Fruit fly (Drosophila melanogaster) whole organism, larva: Measurements from ENCODE around the gene Sys1.

Experiments
- noc ChIP-seq: fragments of 200-800 bp; sonication (Bioruptor generic); optimal IDR thresholded peaks from 3 replicates; lab custom pipeline; 2019; ENCODE audit warnings: missing biosample characterization, mild to moderate bottlenecking, missing genetic modification characterization, moderate library complexity

The Sys1 gene

DNA sequence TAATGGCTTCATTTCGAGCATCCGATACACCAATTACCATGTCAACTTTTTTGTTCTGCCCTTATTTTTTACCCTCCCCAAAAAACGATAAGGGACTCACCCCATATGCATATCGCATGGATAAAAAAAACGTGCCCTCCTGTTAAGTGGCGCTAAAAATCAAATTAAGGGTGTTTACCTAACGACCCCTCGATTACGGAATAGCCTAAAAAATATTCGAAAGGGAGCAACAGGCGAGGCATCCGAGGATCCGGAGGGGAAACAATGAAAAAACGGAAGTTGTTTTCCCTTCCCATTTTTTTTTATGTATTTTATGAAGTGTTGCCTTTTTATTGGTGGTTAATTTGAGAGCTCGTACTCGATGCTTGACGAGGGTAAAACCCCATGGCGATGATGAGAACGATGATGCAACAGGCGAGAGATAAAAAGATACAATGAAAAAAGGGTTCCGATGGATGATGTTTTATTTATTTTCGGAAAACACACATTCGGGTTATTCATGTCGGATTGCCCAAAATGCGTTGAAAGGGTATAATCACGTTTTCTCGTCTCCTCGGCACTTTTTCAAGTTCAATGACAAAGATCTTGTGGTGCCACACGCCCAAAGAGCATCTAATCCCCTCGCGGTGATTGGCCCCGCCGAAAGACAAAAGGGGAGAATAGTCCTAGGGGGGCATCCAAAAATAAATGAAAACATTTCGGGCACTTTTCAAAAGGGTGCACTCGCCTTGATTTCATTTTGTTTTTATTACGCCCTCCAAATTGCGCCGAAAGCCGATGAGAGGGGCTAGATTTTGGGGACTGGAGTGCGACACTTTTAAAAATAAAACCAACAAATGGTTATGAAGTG is 31.9 kb downstream of the Sys1 start, which contains the start of gene CG44227:
Gene CG44227 (minus strand): TSS at position 849 of the 850 bp plus-strand sequence.
- no peak for TF ChIP-seq noc (tag; lab: Kevin White, UChicago)

DNA sequence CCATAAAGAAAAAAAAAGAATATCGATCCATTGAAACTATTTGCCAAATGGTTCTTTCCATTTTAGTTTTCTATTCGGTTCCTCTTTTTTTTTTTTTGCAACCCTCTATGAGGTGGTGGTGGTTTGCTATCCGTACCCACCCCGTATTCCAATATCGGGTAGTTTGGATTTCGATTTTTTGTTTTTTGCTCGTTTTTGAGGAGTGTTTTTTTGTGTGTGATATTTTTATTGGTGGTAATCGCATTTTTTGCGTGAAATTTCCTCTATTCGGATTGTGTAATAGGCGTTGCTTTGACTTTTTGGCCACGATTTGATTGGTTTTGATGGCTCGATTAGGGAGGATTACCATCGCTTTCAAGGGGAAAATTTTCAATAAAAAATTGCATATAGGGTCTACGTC is 33.8 kb downstream of the Sys1 start:
- TF ChIP-seq noc (tag; lab: Kevin White, UChicago), result no peak

dm6 chr3R:8694110-8694826 is 41.6 kb downstream of the Sys1 start:
- TF ChIP-seq noc (tag; lab: Kevin White, UChicago), result no peak

- TF ChIP-seq noc (tag; lab: Kevin White, UChicago), result no peak
Measured at dm6 chr3R:8697772-8698259, 45.2 kb downstream of the Sys1 start, which contains the start of gene hb. TSS of gene hb (minus strand) at chr3R:8697822.

DNA sequence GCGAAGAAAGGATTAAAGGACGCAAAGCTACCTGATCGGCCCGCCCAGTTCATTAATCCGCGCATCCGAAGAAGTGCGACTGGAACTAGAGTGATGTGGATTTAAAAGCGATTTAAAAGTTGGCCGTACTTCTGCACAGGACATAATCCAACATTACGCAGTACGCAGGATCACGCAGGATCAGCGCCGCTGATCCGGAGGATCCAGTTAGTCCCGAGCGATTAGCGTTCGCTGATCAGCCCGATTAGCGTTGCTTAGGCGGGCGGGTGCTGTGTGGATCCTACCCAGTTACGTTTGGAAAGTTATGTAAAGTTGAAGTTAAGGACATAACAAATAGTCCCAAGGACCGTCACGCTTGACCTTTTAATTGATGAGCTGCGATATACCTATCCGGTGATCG is 46.6 kb downstream of the Sys1 start:
- no peak for TF ChIP-seq noc (tag; lab: Kevin White, UChicago)

- no peak for TF ChIP-seq noc (tag; lab: Kevin White, UChicago)
Measured at dm6 chr3R:8700660-8701059, 48.0 kb downstream of the Sys1 start.

DNA sequence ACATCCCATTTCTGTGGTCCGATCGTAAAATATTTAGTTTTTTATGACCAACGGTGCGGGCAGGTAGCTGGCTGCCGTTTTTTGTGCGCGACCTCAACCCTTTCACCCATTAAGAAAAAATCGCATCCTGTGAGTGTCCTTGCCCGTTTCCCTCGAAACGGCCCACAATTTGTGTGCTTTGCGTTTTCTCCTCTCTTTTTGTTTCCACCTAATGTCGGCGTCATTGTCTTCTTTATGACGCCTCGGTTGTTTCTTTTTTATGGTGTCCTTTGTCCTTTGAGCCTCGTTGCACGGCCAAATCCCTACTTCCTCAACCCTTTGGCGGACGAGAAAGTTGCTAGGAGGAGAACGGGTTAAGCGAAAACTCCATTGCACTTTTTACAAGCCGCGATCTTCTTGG is 48.6 kb downstream of the Sys1 start:
- no peak for TF ChIP-seq noc (tag; lab: Kevin White, UChicago)
